Fruit fly (Drosophila melanogaster): ENCODE results near the gene CG15210.

The CG15210 gene

dm6 chrX:10802457-10803378 lies 36.3 kb upstream of the CG15210 start (continued):
- peak; percentile 27 for TF ChIP-seq Sox15 (GFP tag; optimal IDR thresholded peaks at IDR 0.05)
- no peak for TF ChIP-seq CG8319 (GFP tag; optimal IDR thresholded peaks at IDR 0.05)
- TF ChIP-seq CG15336 (GFP tag; IDR thresholded peaks at IDR 0.05): peak; percentile 79
- peak; percentile 9 for TF ChIP-seq CG6808 (GFP tag; optimal IDR thresholded peaks at IDR 0.05)
- TF ChIP-seq OdsH (GFP tag; optimal IDR thresholded peaks at IDR 0.05): peak; percentile 68
- TF ChIP-seq Gug (GFP tag; IDR thresholded peaks at IDR 0.05): peak; percentile 50; the same call in 1 of the 2 replicates
- peak; percentile 64 for TF ChIP-seq acj6 (GFP tag; optimal IDR thresholded peaks at IDR 0.05)
- no peak for TF ChIP-seq CG6854 (GFP tag; optimal IDR thresholded peaks at IDR 0.05)
- TF ChIP-seq achi (GFP tag; optimal IDR thresholded peaks at IDR 0.05): peak; percentile 56
- no peak for TF ChIP-seq Smox (GFP tag; optimal IDR thresholded peaks at IDR 0.05)
- TF ChIP-seq dac (GFP tag; optimal IDR thresholded peaks at IDR 0.05): no peak
- peak; percentile 29 for TF ChIP-seq net (GFP tag; optimal IDR thresholded peaks at IDR 0.05)
- peak; percentile 37 for TF ChIP-seq CG4318 (GFP tag; optimal IDR thresholded peaks at IDR 0.05)
- peak; percentile 49 for TF ChIP-seq esn (GFP tag; optimal IDR thresholded peaks at IDR 0.05)
- peak; percentile 73 for TF ChIP-seq Eip78C (GFP tag)

dm6 chrX:10804042-10804441 lies 35.0 kb upstream of the CG15210 start:
- TF ChIP-seq CG34406 (GFP tag; optimal IDR thresholded peaks at IDR 0.05) (no peak), CG3919 (GFP tag; optimal IDR thresholded peaks at IDR 0.05) (no peak), cyc (GFP tag; optimal IDR thresholded peaks at IDR 0.05) (peak; percentile 30), CG9139 (GFP tag; optimal IDR thresholded peaks at IDR 0.05) (no peak), CG6163 (GFP tag; IDR thresholded peaks at IDR 0.05) (peak; percentile 64; the same call in 2 of the 3 replicates), pdm3 (GFP tag; optimal IDR thresholded peaks at IDR 0.05) (peak; percentile 24), CG10669 (GFP tag; optimal IDR thresholded peaks at IDR 0.05) (peak; percentile 0), CG16779 (tag; optimal IDR thresholded peaks at IDR 0.05) (no peak), CG11902 (GFP tag; optimal IDR thresholded peaks at IDR 0.05) (no peak), CG11294 (GFP tag; IDR thresholded peaks at IDR 0.05) (no peak), Gug (GFP tag; IDR thresholded peaks at IDR 0.05) (no peak), Hr4 (GFP tag; optimal IDR thresholded peaks at IDR 0.05) (peak; percentile 48), CG15336 (GFP tag; IDR thresholded peaks at IDR 0.05) (peak; percentile 47), CG6792 (GFP tag; optimal IDR thresholded peaks at IDR 0.05) (no peak), Smox (GFP tag; optimal IDR thresholded peaks at IDR 0.05) (peak; percentile 19), esn (GFP tag; optimal IDR thresholded peaks at IDR 0.05) (peak; percentile 37), Ets96B (tag; optimal IDR thresholded peaks at IDR 0.05) (no peak), salr (GFP tag; optimal IDR thresholded peaks at IDR 0.05) (no peak), Eip78C (GFP tag) (peak; percentile 51), Eip93F (GFP tag; optimal IDR thresholded peaks at IDR 0.05) (no peak), achi (GFP tag; optimal IDR thresholded peaks at IDR 0.05) (peak; percentile 4), Lpt (GFP tag; optimal IDR thresholded peaks at IDR 0.05) (no peak), CG31627 (GFP tag; optimal IDR thresholded peaks at IDR 0.05) (peak; percentile 27), dsx (GFP tag; optimal IDR thresholded peaks at IDR 0.05; ENCODE audit: poor library complexity, severe bottlenecking) (no peak), Eip75B (GFP tag; optimal IDR thresholded peaks at IDR 0.05) (no peak), CG6276 (GFP tag; optimal IDR thresholded peaks at IDR 0.05) (no peak), CG6854 (GFP tag; optimal IDR thresholded peaks at IDR 0.05) (no peak), OdsH (GFP tag; optimal IDR thresholded peaks at IDR 0.05) (peak; percentile 5), net (GFP tag; optimal IDR thresholded peaks at IDR 0.05) (peak; percentile 36), dac (GFP tag; optimal IDR thresholded peaks at IDR 0.05) (no peak), Sox102F (GFP tag; optimal IDR thresholded peaks at IDR 0.05) (peak; percentile 8), svp (GFP tag) (peak; percentile 65), Blimp-1 (GFP tag; optimal IDR thresholded peaks at IDR 0.05) (no peak), vri (GFP tag; optimal IDR thresholded peaks at IDR 0.05) (no peak), CG11762 (GFP tag; optimal IDR thresholded peaks at IDR 0.05; ENCODE audit: insufficient read depth) (no peak), CG10631 (GFP tag; optimal IDR thresholded peaks at IDR 0.05) (no peak), acj6 (GFP tag; optimal IDR thresholded peaks at IDR 0.05) (peak; percentile 28), Hr38 (GFP tag; optimal IDR thresholded peaks at IDR 0.05) (no peak), spab (GFP tag; optimal IDR thresholded peaks at IDR 0.05) (no peak), CG8119 (GFP tag; IDR thresholded peaks at IDR 0.05) (no peak; the same call in 2 of the 3 replicates), CG1621 (tag; optimal IDR thresholded peaks at IDR 0.05) (no peak), fd59A (GFP tag; optimal IDR thresholded peaks at IDR 0.05) (no peak), CG8319 (GFP tag; optimal IDR thresholded peaks at IDR 0.05) (no peak)
